Worm (Caenorhabditis elegans) whole organism, L4 larva: ENCODE data around the gene Y17D7B.3.
"Not testable (repeated sequence)": the region's sequence is repeated elsewhere in the genome, so short reads cannot be mapped to it uniquely, and the experiment has no call there.

Experiments used
- F26F4.8 ChIP-seq: fragments of 200-800 bp; sonication (Bioruptor generic); conservative IDR thresholded peaks from 2 replicates; pipeline ENCODE4 v1.3.6; 2022; ENCODE audit warnings: missing genetic modification characterization, missing compliant biosample characterization
- ceh-82 ChIP-seq: sonication (generic microtip); optimal IDR thresholded peaks from 2 replicates; lab custom pipeline; 2017; ENCODE audit warnings: missing biosample characterization, missing genetic modification characterization
- daf-12 ChIP-seq: fragments of 150-350 bp; optimal IDR thresholded peaks from 2 replicates; lab custom pipeline; 2014; ENCODE audit warnings: missing biosample characterization, missing genetic modification reagents, missing genetic modification characterization
- duxl-1 ChIP-seq: sonication (generic microtip); optimal IDR thresholded peaks from 2 replicates; lab custom pipeline; 2016; ENCODE audit warnings: mild to moderate bottlenecking, missing genetic modification characterization, moderate library complexity, missing compliant biosample characterization; ENCODE audit not compliant: poor library complexity
- fkh-10 ChIP-seq: fragments of 150-350 bp; optimal IDR thresholded peaks from 2 replicates; lab custom pipeline; 2014; ENCODE audit warnings: missing biosample characterization, missing genetic modification reagents, missing genetic modification characterization
- gei-8 ChIP-seq: fragments of 200-800 bp; sonication (Bioruptor generic); optimal IDR thresholded peaks from 2 replicates; lab custom pipeline; 2018; ENCODE audit warnings: mild to moderate bottlenecking, missing genetic modification characterization, missing compliant biosample characterization
- jun-1 ChIP-seq: fragments of 150-350 bp; optimal IDR thresholded peaks from 2 replicates; lab custom pipeline; 2014; ENCODE audit warnings: missing biosample characterization, missing genetic modification reagents, missing genetic modification characterization
- snpc-1.2 ChIP-seq: fragments of 200-800 bp; sonication (Bioruptor generic); IDR thresholded peaks from 2 replicates; pipeline ENCODE4 v1.3.6; 2022; ENCODE audit warnings: missing genetic modification reagents, missing genetic modification characterization, missing compliant biosample characterization
- snpc-4 ChIP-seq: fragments of 150-350 bp; optimal IDR thresholded peaks from 2 replicates; lab custom pipeline; 2014; ENCODE audit warnings: missing biosample characterization, missing genetic modification characterization

DNA sequence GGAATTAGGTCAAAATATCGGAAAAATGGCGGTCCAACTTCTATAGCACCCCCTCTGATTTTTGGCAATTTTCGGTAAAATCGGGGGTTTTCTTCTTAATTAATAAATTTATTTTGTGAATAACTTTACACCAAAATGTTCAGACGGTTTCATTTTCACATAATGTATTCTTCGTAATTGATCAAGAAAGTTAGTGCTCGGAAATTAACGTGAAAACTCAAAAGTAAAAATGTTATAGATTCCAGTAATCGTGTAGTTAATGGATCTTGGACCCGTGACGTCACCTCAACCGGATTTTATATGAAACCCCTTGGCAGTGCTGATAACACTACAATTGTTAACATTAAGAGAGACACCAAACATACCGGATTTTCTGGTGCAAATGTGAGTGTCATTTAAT is 24.6 kb downstream of the Y17D7B.3 start, which contains the start of gene F11D11.22:
- TF ChIP-seq fkh-10 (GFP tag; lab: Kevin White, UChicago); jun-1; snpc-1.2; F26F4.8 (GFP tag; lab: Robert Waterston, UW); daf-12 (tag; lab: Kevin White, UChicago); gei-8 (GFP tag; lab: Kevin White, UChicago); duxl-1; snpc-4 (tag; lab: Kevin White, UChicago); ceh-82 (tag; lab: Kevin White, UChicago): not testable (repeated sequence)
